Worm (Caenorhabditis elegans) whole organism, mixed stage, embryonic: Measurements from ENCODE around the gene C09H10.9.

Experiments used
- M03D4.4 ChIP-seq: sonication (generic microtip); optimal IDR thresholded peaks from 2 replicates; lab custom pipeline; 2017; ENCODE audit warnings: mild to moderate bottlenecking, missing genetic modification characterization, missing compliant biosample characterization
- bed-3 ChIP-seq: fragments of 200-800 bp; sonication (Bioruptor generic); optimal IDR thresholded peaks from 3 replicates; lab custom pipeline; 2018; ENCODE audit warnings: mild to moderate bottlenecking, missing genetic modification characterization, moderate library complexity, missing compliant biosample characterization
- blmp-1 ChIP-seq: fragments of 150-350 bp; optimal IDR thresholded peaks from 2 replicates; lab custom pipeline; 2014; ENCODE audit warnings: missing biosample characterization, missing genetic modification characterization
- ceh-39 ChIP-seq: fragments of 150-350 bp; optimal IDR thresholded peaks from 2 replicates; lab custom pipeline; 2014; ENCODE audit warnings: missing biosample characterization, missing genetic modification characterization
- ceh-43 ChIP-seq: fragments of 200-800 bp; sonication (Bioruptor generic); optimal IDR thresholded peaks from 2 replicates; lab custom pipeline; 2018; ENCODE audit warnings: mild to moderate bottlenecking, missing genetic modification characterization, moderate library complexity, missing compliant biosample characterization
- ces-1 ChIP-seq: fragments of 150-350 bp; optimal IDR thresholded peaks from 2 replicates; lab custom pipeline; 2014; ENCODE audit warnings: missing biosample characterization, missing genetic modification reagents, missing genetic modification characterization
- drap-1 ChIP-seq: fragments of 200-800 bp; sonication (Bioruptor generic); optimal IDR thresholded peaks from 3 replicates; lab custom pipeline; 2018; ENCODE audit warnings: mild to moderate bottlenecking, missing genetic modification characterization, missing compliant biosample characterization
- elt-1 ChIP-seq: sonication (generic microtip); optimal IDR thresholded peaks from 2 replicates; lab custom pipeline; 2017; ENCODE audit warnings: missing genetic modification characterization, mild to moderate bottlenecking, missing compliant biosample characterization, antibody characterized with exemption, moderate library complexity, borderline replicate concordance; ENCODE audit not compliant: insufficient read depth
- ham-2 ChIP-seq: fragments of 200-800 bp; sonication (Bioruptor generic); optimal IDR thresholded peaks from 2 replicates; lab custom pipeline; 2018; ENCODE audit warnings: mild to moderate bottlenecking, missing genetic modification characterization, missing compliant biosample characterization
- lin-13 ChIP-seq: fragments of 150-350 bp; optimal IDR thresholded peaks from 2 replicates; lab custom pipeline; 2014; ENCODE audit warnings: missing biosample characterization, missing genetic modification characterization
- lin-32 ChIP-seq: fragments of 200-800 bp; sonication (Bioruptor generic); optimal IDR thresholded peaks from 2 replicates; lab custom pipeline; 2018; ENCODE audit warnings: mild to moderate bottlenecking, missing genetic modification characterization, missing compliant biosample characterization
- lsy-2 ChIP-seq: fragments of 150-350 bp; optimal IDR thresholded peaks from 2 replicates; lab custom pipeline; 2014; ENCODE audit warnings: missing biosample characterization, missing genetic modification characterization
- snpc-4 ChIP-seq: fragments of 150-350 bp; optimal IDR thresholded peaks from 2 replicates; lab custom pipeline; 2014; ENCODE audit warnings: missing biosample characterization, missing genetic modification characterization
- sptf-1 ChIP-seq: sonication (generic microtip); optimal IDR thresholded peaks from 2 replicates; lab custom pipeline; 2017; ENCODE audit warnings: mild to moderate bottlenecking, missing genetic modification characterization, moderate library complexity, missing compliant biosample characterization
- tbx-8 ChIP-seq: fragments of 200-800 bp; sonication (Bioruptor generic); optimal IDR thresholded peaks from 2 replicates; lab custom pipeline; 2018; ENCODE audit warnings: mild to moderate bottlenecking, missing genetic modification characterization, moderate library complexity, missing compliant biosample characterization
- unc-120 ChIP-seq: sonication (generic microtip); optimal IDR thresholded peaks from 2 replicates; lab custom pipeline; 2017; ENCODE audit warnings: missing genetic modification characterization, missing compliant biosample characterization; ENCODE audit not compliant: poor library complexity, severe bottlenecking
- unc-39 ChIP-seq: fragments of 150-350 bp; optimal IDR thresholded peaks from 2 replicates; lab custom pipeline; 2014; ENCODE audit warnings: missing biosample characterization, missing genetic modification characterization
- unc-62 ChIP-seq: fragments of 150-350 bp; optimal IDR thresholded peaks from 2 replicates; lab custom pipeline; 2014; ENCODE audit warnings: missing biosample characterization, missing genetic modification reagents, missing genetic modification characterization
- zip-8 ChIP-seq: fragments of 150-350 bp; optimal IDR thresholded peaks from 2 replicates; lab custom pipeline; 2014; ENCODE audit warnings: missing biosample characterization, missing genetic modification characterization

The C09H10.9 gene

DNA sequence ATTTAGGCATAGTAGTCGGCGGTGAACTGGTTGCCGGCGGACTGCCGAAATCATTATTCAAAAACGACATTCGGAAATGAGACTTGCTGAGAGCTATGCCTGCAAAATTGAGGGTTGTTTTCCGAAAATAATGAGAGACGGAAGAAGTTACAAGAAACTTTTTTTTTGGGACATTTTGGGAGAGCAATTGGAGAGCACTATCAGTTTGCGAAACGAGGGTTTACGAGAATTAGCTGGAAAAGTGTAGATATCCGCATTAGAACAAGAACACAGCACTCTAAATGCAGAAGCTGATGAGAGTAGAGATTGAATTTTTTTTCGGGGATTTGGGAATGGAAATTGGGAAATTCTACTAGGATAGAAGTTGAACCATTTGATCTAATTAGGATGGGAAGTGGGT is 48.2 kb downstream of the C09H10.9 start, which contains the start of gene pqm-1:
Gene pqm-1, minus strand, starts transcription at position 101 of the 400 bp plus-strand sequence.
- no peak for TF ChIP-seq unc-120 (tag; lab: Kevin White, UChicago)
- TF ChIP-seq sptf-1 (tag; lab: Kevin White, UChicago), result no peak
- no peak for TF ChIP-seq drap-1
- no peak for TF ChIP-seq M03D4.4 (tag; lab: Kevin White, UChicago)
- no peak for TF ChIP-seq unc-39
- TF ChIP-seq snpc-4 (tag; lab: Kevin White, UChicago), result no peak

DNA sequence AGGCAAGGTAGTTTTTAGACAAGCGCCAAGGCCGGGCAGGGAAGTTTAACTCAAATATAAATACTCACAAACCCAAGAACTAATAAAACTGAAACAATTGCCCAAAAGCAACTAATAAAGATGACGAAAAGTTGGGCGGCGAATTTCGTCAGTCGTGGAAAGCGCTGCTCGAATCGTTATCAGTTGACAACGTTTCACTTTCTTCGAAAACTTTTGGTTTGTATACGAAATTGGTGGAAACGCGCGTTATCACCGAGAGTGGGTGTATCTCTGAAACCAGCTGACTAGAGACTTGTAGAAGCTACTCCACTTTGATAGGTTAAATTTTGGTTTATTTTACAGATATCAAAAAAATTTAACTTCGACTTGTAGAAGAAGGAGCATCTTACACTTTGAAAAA is 48.8 kb downstream of the C09H10.9 start:
- TF ChIP-seq blmp-1 (tag; lab: Kevin White, UChicago) (no peak), lsy-2 (tag; lab: Kevin White, UChicago) (no peak), lin-32 (GFP tag; lab: Kevin White, UChicago) (no peak), lin-13 (tag; lab: Kevin White, UChicago) (no peak), ceh-43 (GFP tag; lab: Kevin White, UChicago) (no peak), unc-62 (GFP tag; lab: Kevin White, UChicago) (no peak)

DNA sequence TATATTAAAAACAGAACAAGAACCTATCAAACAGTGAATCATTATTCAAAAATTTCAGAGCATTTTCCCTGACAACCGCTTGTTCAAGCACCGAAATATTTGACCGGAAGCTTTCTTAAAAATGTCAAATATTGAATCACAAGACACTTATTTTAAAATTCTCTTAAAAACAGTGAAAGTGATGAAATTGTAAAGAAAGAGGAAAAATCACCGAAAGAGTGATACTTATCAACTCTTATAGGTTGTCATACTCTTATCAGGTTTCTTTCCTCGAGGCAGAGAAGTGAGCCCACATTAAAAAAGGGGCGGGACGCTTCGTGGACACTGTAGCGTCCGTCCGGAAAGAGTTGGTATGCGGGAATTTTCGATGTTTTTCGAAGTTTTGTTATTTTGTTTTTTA is 49.5 kb downstream of the C09H10.9 start:
- no peak for TF ChIP-seq lin-13 (tag; lab: Kevin White, UChicago)
- no peak for TF ChIP-seq bed-3 (GFP tag; lab: Kevin White, UChicago)
- TF ChIP-seq unc-39, result no peak

DNA sequence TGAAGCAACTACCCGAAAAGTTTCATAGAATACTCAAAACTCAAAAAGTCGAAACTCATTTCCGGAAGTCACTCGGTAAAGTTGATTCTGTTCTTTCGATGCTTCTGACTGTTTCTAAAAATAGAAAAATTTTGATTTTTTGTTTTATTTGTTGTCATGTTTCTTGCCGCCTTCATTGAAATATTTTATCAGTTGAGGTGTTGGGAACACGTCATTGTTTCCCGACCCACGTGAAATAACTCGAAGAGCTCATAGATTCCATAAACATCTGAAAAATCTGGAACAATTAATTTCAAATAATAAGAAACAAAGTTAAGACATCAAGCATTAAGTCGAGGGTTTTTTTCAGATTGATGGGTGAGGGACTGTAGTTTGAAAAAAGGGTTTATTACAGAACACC is 50.7 kb downstream of the C09H10.9 start:
- TF ChIP-seq unc-120 (tag; lab: Kevin White, UChicago), result no peak
- TF ChIP-seq elt-1, result no peak
- TF ChIP-seq lsy-2 (tag; lab: Kevin White, UChicago), result no peak
- TF ChIP-seq ces-1 (GFP tag; lab: Kevin White, UChicago), result no peak
- no peak for TF ChIP-seq ham-2 (GFP tag; lab: Kevin White, UChicago)
- TF ChIP-seq zip-8 (tag; lab: Kevin White, UChicago), result no peak

DNA sequence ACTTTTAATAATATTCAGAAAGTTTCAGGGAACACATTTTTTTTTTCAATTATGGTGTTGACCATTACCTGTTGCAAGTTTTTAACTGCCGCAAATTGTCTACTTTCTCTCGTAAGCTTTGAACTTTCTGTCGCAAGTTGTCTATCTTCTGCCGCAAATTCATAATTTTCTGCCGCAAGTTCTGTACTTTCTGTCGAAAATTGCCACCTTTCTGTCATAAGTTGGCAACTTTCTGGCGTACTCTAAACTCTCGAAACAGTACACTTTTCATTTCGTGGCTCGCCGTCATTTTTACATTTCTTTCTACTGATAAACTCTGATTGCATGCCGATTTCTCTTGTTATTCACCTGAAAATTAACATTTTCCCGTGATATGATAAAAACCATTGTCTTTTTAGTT is 51.1 kb downstream of the C09H10.9 start:
- TF ChIP-seq tbx-8 (GFP tag; lab: Kevin White, UChicago) (no peak), ceh-39 (tag; lab: Kevin White, UChicago) (no peak), lin-32 (GFP tag; lab: Kevin White, UChicago) (no peak), elt-1 (no peak)
